Fruit fly (Drosophila melanogaster) whole organism, pupa: ENCODE results near the gene Rab35.

Experiments
- CG10348 ChIP-seq: fragments of 200-800 bp; sonication (Bioruptor generic); IDR thresholded peaks from 2 replicates; pipeline ENCODE4 v1.3.6; 2022; ENCODE audit warnings: missing biosample characterization, missing genetic modification characterization
- CG13204 ChIP-seq: fragments of 200-800 bp; sonication (Bioruptor generic); optimal IDR thresholded peaks from 2 replicates; lab custom pipeline; 2018; ENCODE audit warnings: missing biosample characterization, mild to moderate bottlenecking, missing genetic modification characterization, moderate library complexity
- CG14655 ChIP-seq: fragments of 200-800 bp; sonication (Bioruptor generic); optimal IDR thresholded peaks from 3 replicates; lab custom pipeline; 2017; ENCODE audit warnings: mild to moderate bottlenecking, missing biosample characterization, missing genetic modification reagents, missing genetic modification characterization
- CG17806 ChIP-seq: fragments of 200-800 bp; sonication (Bioruptor generic); optimal IDR thresholded peaks from 2 replicates; lab custom pipeline; 2018; ENCODE audit warnings: missing biosample characterization, mild to moderate bottlenecking, missing genetic modification characterization, moderate library complexity
- CG4496 ChIP-seq: fragments of 200-800 bp; sonication (Bioruptor generic); IDR thresholded peaks from 3 replicates; pipeline ENCODE4 v1.3.6; 2022; ENCODE audit warnings: missing biosample characterization, missing genetic modification characterization
- CG9948 ChIP-seq: fragments of 200-800 bp; sonication (Bioruptor generic); optimal IDR thresholded peaks from 2 replicates; lab custom pipeline; 2018; ENCODE audit warnings: missing biosample characterization, mild to moderate bottlenecking, missing genetic modification characterization, moderate library complexity
- EcR ChIP-seq: fragments of 200-800 bp; sonication (Bioruptor generic); optimal IDR thresholded peaks from 3 replicates; lab custom pipeline; 2019; ENCODE audit warnings: missing biosample characterization, missing genetic modification characterization, mild to moderate bottlenecking, moderate library complexity, missing genetic modification reagents
- Ets98B ChIP-seq: fragments of 200-800 bp; sonication (Bioruptor generic); IDR thresholded peaks from 2 replicates; pipeline ENCODE4 v1.3.6; 2022; ENCODE audit warnings: missing biosample characterization, missing genetic modification characterization
- Pif1A ChIP-seq: fragments of 200-800 bp; sonication (Bioruptor generic); optimal IDR thresholded peaks from 3 replicates; lab custom pipeline; 2016; ENCODE audit warnings: missing biosample characterization, missing genetic modification characterization
- Pif1B ChIP-seq: fragments of 200-800 bp; sonication (Bioruptor generic); optimal IDR thresholded peaks from 3 replicates; lab custom pipeline; 2016; ENCODE audit warnings: missing biosample characterization, missing genetic modification characterization
- Snoo ChIP-seq: fragments of 200-800 bp; sonication (Bioruptor generic); optimal IDR thresholded peaks from 3 replicates; lab custom pipeline; 2017; ENCODE audit warnings: missing biosample characterization, mild to moderate bottlenecking, missing genetic modification characterization, inconsistent platforms
- fd96Ca ChIP-seq: fragments of 200-800 bp; sonication (Bioruptor generic); IDR thresholded peaks from 3 replicates; pipeline ENCODE4 v1.3.6; 2022; ENCODE audit warnings: missing biosample characterization, missing genetic modification characterization

DNA sequence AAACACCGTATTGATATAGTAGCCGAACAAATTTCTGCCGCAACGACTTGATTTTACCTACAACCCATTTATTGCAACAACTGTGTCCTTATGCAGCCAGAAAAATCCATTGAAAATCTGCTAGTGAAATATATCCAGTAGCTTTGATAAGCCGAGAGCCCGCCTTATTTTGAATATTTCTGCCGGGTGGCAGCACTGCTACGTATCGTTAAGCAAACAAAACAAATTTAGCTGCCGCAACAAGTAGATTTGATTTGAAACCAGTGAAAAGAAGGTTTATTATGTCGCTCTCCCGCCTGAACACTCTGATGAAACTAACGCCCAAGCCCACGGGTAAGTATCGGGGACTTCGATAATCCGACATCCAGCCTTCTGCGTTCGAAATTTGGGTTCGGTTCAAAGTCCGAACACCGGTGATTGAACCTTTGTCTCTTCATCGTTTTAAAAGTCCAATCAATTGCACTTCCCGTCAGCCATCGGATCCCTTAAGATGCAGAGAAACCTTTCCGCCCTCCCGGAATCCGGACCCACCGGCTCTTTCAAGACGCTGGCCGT, 6.9 kb upstream of the Rab35 start, which contains the start of gene CG9577:
- TF ChIP-seq CG13204 (GFP tag; lab: Kevin White, UChicago) (peak; percentile 82), EcR (peak; percentile 87), fd96Ca (peak; percentile 21; the same call in 1 of the 3 replicates), CG9948 (tag; lab: Kevin White, UChicago) (no peak), Ets98B (GFP tag; lab: Robert Waterston, UW) (peak; percentile 21; the same call in 1 of the 2 replicates), CG17806 (tag; lab: Kevin White, UChicago) (peak; percentile 32), CG10348 (GFP tag; lab: Robert Waterston, UW) (no peak), CG14655 (GFP tag; lab: Kevin White, UChicago) (peak; percentile 66), Pif1A (GFP tag; lab: Kevin White, UChicago) (peak; percentile 49), Snoo (tag; lab: Kevin White, UChicago) (peak; percentile 39), CG4496 (GFP tag; lab: Robert Waterston, UW) (peak; percentile 60; the same call in 1 of the 3 replicates), Pif1B (GFP tag; lab: Kevin White, UChicago) (peak; percentile 48)
